Worm (Caenorhabditis elegans) whole organism, L4 larva: Measurements from ENCODE around the gene Y39A1A.20.

ENCODE experiments used
- D1046.2 ChIP-seq: fragments of 200-800 bp; sonication (Bioruptor generic); IDR thresholded peaks from 2 replicates; pipeline ENCODE4 v1.3.6; 2022; ENCODE audit warnings: missing genetic modification characterization, missing compliant biosample characterization
- F10B5.3 ChIP-seq: sonication (generic microtip); optimal IDR thresholded peaks from 2 replicates; lab custom pipeline; 2016; ENCODE audit warnings: mild to moderate bottlenecking, missing genetic modification characterization, missing compliant biosample characterization
- F26F4.8 ChIP-seq: fragments of 200-800 bp; sonication (Bioruptor generic); conservative IDR thresholded peaks from 2 replicates; pipeline ENCODE4 v1.3.6; 2022; ENCODE audit warnings: missing genetic modification characterization, missing compliant biosample characterization
- F44E2.7 ChIP-seq: fragments of 200-800 bp; sonication (Bioruptor generic); IDR thresholded peaks from 2 replicates; pipeline ENCODE4 v2.1.2; 2022; ENCODE audit warnings: missing genetic modification characterization, missing compliant biosample characterization
- T20F7.1 ChIP-seq: fragments of 200-800 bp; sonication (Bioruptor generic); optimal IDR thresholded peaks from 2 replicates; lab custom pipeline; 2018; ENCODE audit warnings: mild to moderate bottlenecking, missing genetic modification characterization, missing compliant biosample characterization
- Y105C5A.15 ChIP-seq: fragments of 200-800 bp; sonication (Bioruptor generic); IDR thresholded peaks from 2 replicates; pipeline ENCODE4 v1.3.6; 2022; ENCODE audit warnings: missing genetic modification characterization, missing compliant biosample characterization
- aha-1 ChIP-seq: fragments of 150-350 bp; peaks from one replicate; lab custom pipeline; 2014; ENCODE audit warnings: missing biosample characterization, missing genetic modification characterization
- aly-2 ChIP-seq: sonication (generic microtip); optimal IDR thresholded peaks from 2 replicates; lab custom pipeline; 2018; ENCODE audit warnings: missing biosample characterization, missing genetic modification characterization
- ceh-28 ChIP-seq: fragments of 150-350 bp; optimal IDR thresholded peaks from 2 replicates; lab custom pipeline; 2014; ENCODE audit warnings: missing biosample characterization, missing genetic modification reagents, missing genetic modification characterization
- ceh-44 ChIP-seq: fragments of 200-800 bp; sonication (Bioruptor generic); IDR thresholded peaks from 2 replicates; pipeline ENCODE4 v1.3.6; 2022; ENCODE audit warnings: missing genetic modification reagents, missing genetic modification characterization, missing compliant biosample characterization
- ceh-62 ChIP-seq: sonication (generic microtip); optimal IDR thresholded peaks from 2 replicates; lab custom pipeline; 2017; ENCODE audit warnings: missing biosample characterization, missing genetic modification characterization
- ctbp-1 ChIP-seq: fragments of 200-800 bp; sonication (Bioruptor generic); IDR thresholded peaks from 2 replicates; pipeline ENCODE4 v1.3.6; 2022; ENCODE audit warnings: missing genetic modification reagents, missing genetic modification characterization, missing compliant biosample characterization
- daf-19 ChIP-seq: fragments of 200-800 bp; sonication (Bioruptor generic); conservative IDR thresholded peaks from 2 replicates; pipeline ENCODE4 v1.3.6; 2022; ENCODE audit warnings: missing genetic modification characterization, missing compliant biosample characterization
- dmd-8 ChIP-seq: fragments of 200-800 bp; sonication (Bioruptor generic); IDR thresholded peaks from 2 replicates; pipeline ENCODE4 v1.3.6; 2022; ENCODE audit warnings: missing genetic modification characterization, missing compliant biosample characterization
- dmd-9 ChIP-seq: fragments of 200-800 bp; sonication (Bioruptor generic); IDR thresholded peaks from 2 replicates; pipeline ENCODE4 v1.3.6; 2022; ENCODE audit warnings: missing genetic modification reagents, missing genetic modification characterization, missing compliant biosample characterization
- fkh-10 ChIP-seq: fragments of 150-350 bp; optimal IDR thresholded peaks from 2 replicates; lab custom pipeline; 2014; ENCODE audit warnings: missing biosample characterization, missing genetic modification reagents, missing genetic modification characterization
- fos-1 ChIP-seq: fragments of 150-350 bp; optimal IDR thresholded peaks from 2 replicates; lab custom pipeline; 2014; ENCODE audit warnings: missing biosample characterization, missing genetic modification characterization
- hlh-11 ChIP-seq: fragments of 200-800 bp; sonication (Bioruptor generic); optimal IDR thresholded peaks from 2 replicates; lab custom pipeline; 2018; ENCODE audit warnings: mild to moderate bottlenecking, missing genetic modification characterization, missing compliant biosample characterization
- hlh-30 ChIP-seq: sonication (generic microtip); optimal IDR thresholded peaks from 2 replicates; lab custom pipeline; 2017; ENCODE audit warnings: antibody characterized with exemption, mild to moderate bottlenecking, missing genetic modification characterization, missing compliant biosample characterization; ENCODE audit not compliant: insufficient read depth
- hmg-1.1 ChIP-seq: fragments of 200-800 bp; sonication (Bioruptor generic); IDR thresholded peaks from 2 replicates; pipeline ENCODE4 v1.3.6; 2022; ENCODE audit warnings: missing genetic modification reagents, missing genetic modification characterization, missing compliant biosample characterization
- jun-1 ChIP-seq: fragments of 150-350 bp; optimal IDR thresholded peaks from 2 replicates; lab custom pipeline; 2014; ENCODE audit warnings: missing biosample characterization, missing genetic modification reagents, missing genetic modification characterization
- lim-7 ChIP-seq: fragments of 200-800 bp; sonication (Bioruptor generic); IDR thresholded peaks from 2 replicates; pipeline ENCODE4 v1.3.6; 2022; ENCODE audit warnings: missing genetic modification characterization, missing compliant biosample characterization
- lin-15B ChIP-seq: fragments of 150-350 bp; sonication (generic microtip); optimal IDR thresholded peaks from 3 replicates; lab custom pipeline; 2014; ENCODE audit warnings: missing biosample characterization, missing genetic modification characterization
- lin-29 ChIP-seq: fragments of 200-800 bp; sonication (Bioruptor generic); IDR thresholded peaks from 2 replicates; pipeline ENCODE4 v1.3.6; 2022; ENCODE audit warnings: missing genetic modification reagents, missing genetic modification characterization, missing compliant biosample characterization
- lin-39 ChIP-seq: fragments of 150-350 bp; optimal IDR thresholded peaks from 2 replicates; lab custom pipeline; 2014; ENCODE audit warnings: missing biosample characterization, missing genetic modification reagents, missing genetic modification characterization
- lir-3 ChIP-seq: sonication (generic microtip); optimal IDR thresholded peaks from 2 replicates; lab custom pipeline; 2016; ENCODE audit warnings: mild to moderate bottlenecking, missing genetic modification characterization, missing compliant biosample characterization
- madf-5 ChIP-seq, 2 experiments: fragments of 200-800 bp; sonication (Bioruptor generic); IDR thresholded peaks; 2 replicates each; pipeline ENCODE4 v1.3.6; 2022; ENCODE audit warnings: missing compliant biosample characterization in 2 of 2, missing genetic modification characterization in 2 of 2
- madf-9 ChIP-seq: fragments of 200-800 bp; sonication (Bioruptor generic); conservative IDR thresholded peaks from 2 replicates; pipeline ENCODE4 v1.3.6; 2022; ENCODE audit warnings: missing genetic modification reagents, missing genetic modification characterization, missing compliant biosample characterization
- mdl-1 ChIP-seq, 2 experiments: fragments of 150-350 bp in 1 of 2; sonication (generic microtip) in 1 of 2; optimal IDR thresholded peaks; 2 replicates each; lab custom pipeline; 2014 to 2017; ENCODE audit warnings: missing biosample characterization in 2 of 2, missing genetic modification characterization in 2 of 2
- mes-2 ChIP-seq: sonication (generic microtip); optimal IDR thresholded peaks from 2 replicates; lab custom pipeline; 2016; ENCODE audit warnings: missing genotype, mild to moderate bottlenecking, missing genetic modification characterization, missing compliant biosample characterization; ENCODE audit not compliant: poor library complexity, severe bottlenecking
- mxl-3 ChIP-seq: fragments of 200-800 bp; sonication (Bioruptor generic); optimal IDR thresholded peaks from 2 replicates; lab custom pipeline; 2018; ENCODE audit warnings: mild to moderate bottlenecking, missing genetic modification characterization, missing compliant biosample characterization
- nhr-10 ChIP-seq: fragments of 150-350 bp; optimal IDR thresholded peaks from 2 replicates; lab custom pipeline; 2014; ENCODE audit warnings: missing biosample characterization, missing genetic modification characterization
- nhr-11 ChIP-seq: fragments of 150-350 bp; optimal IDR thresholded peaks from 2 replicates; lab custom pipeline; 2014; ENCODE audit warnings: missing biosample characterization, missing genetic modification characterization
- nhr-237 ChIP-seq: sonication (generic microtip); optimal IDR thresholded peaks from 2 replicates; lab custom pipeline; 2017; ENCODE audit warnings: missing biosample characterization, missing genetic modification characterization
- nhr-41 ChIP-seq: fragments of 200-800 bp; sonication (Bioruptor generic); IDR thresholded peaks from 2 replicates; pipeline ENCODE4 v1.3.6; 2022; ENCODE audit warnings: missing genetic modification reagents, missing genetic modification characterization, missing compliant biosample characterization
- nhr-42 ChIP-seq: fragments of 200-800 bp; sonication (Bioruptor generic); IDR thresholded peaks from 2 replicates; pipeline ENCODE4 v1.3.6; 2022; ENCODE audit warnings: missing genetic modification characterization, missing compliant biosample characterization
- nhr-76 ChIP-seq: fragments of 150-350 bp; optimal IDR thresholded peaks from 2 replicates; lab custom pipeline; 2014; ENCODE audit warnings: missing biosample characterization, missing genetic modification characterization
- php-3 ChIP-seq: fragments of 200-800 bp; sonication (Bioruptor generic); IDR thresholded peaks from 2 replicates; pipeline ENCODE4 v1.3.6; 2022; ENCODE audit warnings: missing genetic modification reagents, missing genetic modification characterization, missing compliant biosample characterization
- saeg-2 ChIP-seq: fragments of 200-800 bp; sonication (Bioruptor generic); IDR thresholded peaks from 2 replicates; pipeline ENCODE4 v1.3.6; 2022; ENCODE audit warnings: missing genetic modification reagents, missing genetic modification characterization, missing compliant biosample characterization
- snpc-1.2 ChIP-seq: fragments of 200-800 bp; sonication (Bioruptor generic); IDR thresholded peaks from 2 replicates; pipeline ENCODE4 v1.3.6; 2022; ENCODE audit warnings: missing genetic modification reagents, missing genetic modification characterization, missing compliant biosample characterization
- snpc-4 ChIP-seq: fragments of 150-350 bp; optimal IDR thresholded peaks from 2 replicates; lab custom pipeline; 2014; ENCODE audit warnings: missing biosample characterization, missing genetic modification characterization
- spr-3 ChIP-seq: fragments of 200-800 bp; sonication (Bioruptor generic); optimal IDR thresholded peaks from 2 replicates; lab custom pipeline; 2018; ENCODE audit warnings: mild to moderate bottlenecking, missing genetic modification characterization, missing compliant biosample characterization
- unc-130 ChIP-seq: sonication (generic microtip); optimal IDR thresholded peaks from 2 replicates; lab custom pipeline; 2016; ENCODE audit warnings: missing genetic modification reagents, missing genetic modification characterization, missing compliant biosample characterization
- unc-62 ChIP-seq, 3 experiments: fragments of 150-350 bp in 1 of 3; sonication (generic microtip); optimal IDR thresholded peaks in 2 of 3; peaks in 1 of 3; 1 replicate in 1 of 3; 2 replicates in 2 of 3; lab custom pipeline; 2014 to 2017; ENCODE audit warnings: missing biosample characterization in 3 of 3, missing genetic modification characterization in 3 of 3, missing genetic modification reagents in 3 of 3, missing genotype in 1 of 3
- vab-7 ChIP-seq: fragments of 200-800 bp; sonication (Bioruptor generic); IDR thresholded peaks from 2 replicates; pipeline ENCODE4 v1.3.6; 2022; ENCODE audit warnings: missing genetic modification reagents, missing genetic modification characterization, missing compliant biosample characterization
- zag-1 ChIP-seq: fragments of 150-350 bp; optimal IDR thresholded peaks from 2 replicates; lab custom pipeline; 2014; ENCODE audit warnings: missing biosample characterization, missing genetic modification characterization
- zfp-2 ChIP-seq: sonication (generic microtip); optimal IDR thresholded peaks from 2 replicates; lab custom pipeline; 2016; ENCODE audit warnings: mild to moderate bottlenecking, missing genetic modification characterization, missing compliant biosample characterization
- zfp-3 ChIP-seq: fragments of 200-800 bp; sonication (Bioruptor generic); conservative IDR thresholded peaks from 2 replicates; pipeline ENCODE4 v1.3.6; 2022; ENCODE audit warnings: missing genetic modification reagents, missing genetic modification characterization, missing compliant biosample characterization
- zip-11 ChIP-seq: fragments of 200-800 bp; sonication (Bioruptor generic); IDR thresholded peaks from 2 replicates; pipeline ENCODE4 v1.3.6; 2022; ENCODE audit warnings: missing genetic modification characterization, missing compliant biosample characterization
- zip-2 ChIP-seq: fragments of 150-350 bp; optimal IDR thresholded peaks from 2 replicates; lab custom pipeline; 2014; ENCODE audit warnings: missing biosample characterization, missing genetic modification characterization

The Y39A1A.20 gene

DNA sequence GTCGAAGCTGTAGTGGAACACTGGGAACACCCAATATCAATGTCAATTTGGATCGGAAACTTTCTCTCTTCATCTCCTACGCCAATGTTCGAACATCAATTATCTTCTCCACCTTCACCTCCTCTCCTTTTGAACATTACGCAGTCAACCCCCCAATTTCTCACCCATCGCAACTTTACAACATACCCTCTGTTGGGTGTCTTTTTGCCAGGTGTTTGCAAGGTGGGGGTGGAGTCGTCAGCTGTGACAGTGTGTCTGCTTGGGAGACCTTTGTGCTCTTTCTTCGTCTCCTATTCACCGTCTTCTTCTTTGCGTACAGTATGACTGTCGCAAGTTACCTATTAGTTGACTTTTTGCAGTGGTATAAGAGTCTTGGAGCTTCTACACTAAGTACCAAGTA is 33.7 kb downstream of the Y39A1A.20 start:
- TF ChIP-seq saeg-2 (GFP tag; lab: Robert Waterston, UW) (no peak), F26F4.8 (GFP tag; lab: Robert Waterston, UW) (no peak), hmg-1.1 (0 out of 2 replicates have a peak, but pooled peaks have one; percentile 8), madf-5 (GFP tag; IDR thresholded peaks at IDR 0.05; lab: Robert Waterston, UW) (no peak), nhr-10 (tag; lab: Kevin White, UChicago) (no peak), unc-62 (GFP tag; optimal IDR thresholded peaks at IDR 0.05 in 1 of 2; lab: Kevin White, UChicago) (peak in 1 of 2 experiments; percentile 26), unc-62 (tag; optimal IDR thresholded peaks at IDR 0.05; lab: Kevin White, UChicago) (no peak), snpc-1.2 (GFP tag; lab: Robert Waterston, UW) (0 out of 2 replicates have a peak, but pooled peaks have one; percentile 28), nhr-41 (GFP tag; lab: Robert Waterston, UW) (no peak), nhr-42 (no peak), D1046.2 (no peak), madf-9 (no peak), ceh-28 (tag; lab: Kevin White, UChicago) (no peak)

DNA sequence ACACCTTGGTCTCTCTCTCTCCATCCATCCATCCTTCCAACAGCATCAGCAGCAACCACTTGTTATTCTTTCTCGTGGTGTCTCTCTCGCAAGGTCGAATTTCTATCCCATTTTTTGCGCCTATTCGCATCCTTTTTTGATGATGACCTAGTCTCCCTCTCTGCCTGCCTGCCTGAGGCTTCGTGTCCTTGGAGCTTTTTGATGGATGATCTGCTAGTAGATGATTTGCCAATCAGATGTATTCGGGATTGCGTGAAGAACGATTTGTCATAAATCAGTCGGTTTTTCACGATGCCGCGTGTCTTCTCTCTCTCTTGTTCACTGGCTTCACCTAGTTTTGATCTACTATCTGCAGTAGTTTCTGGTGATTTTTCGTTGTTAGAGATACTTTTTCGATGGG is 39.1 kb downstream of the Y39A1A.20 start:
- TF ChIP-seq lin-39 (tag; lab: Kevin White, UChicago) (no peak), mdl-1 (tag; optimal IDR thresholded peaks at IDR 0.05; lab: Kevin White, UChicago) (peak in 1 of 2 experiments; percentile 43), ctbp-1 (GFP tag; lab: Robert Waterston, UW) (no peak), lir-3 (tag; lab: Kevin White, UChicago) (no peak), mes-2 (tag; lab: Kevin White, UChicago) (no peak), hlh-11 (no peak), T20F7.1 (no peak), zag-1 (tag; lab: Kevin White, UChicago) (no peak), ceh-62 (tag; lab: Kevin White, UChicago) (no peak), F44E2.7 (no peak), nhr-237 (tag; lab: Kevin White, UChicago) (no peak), lim-7 (GFP tag; lab: Robert Waterston, UW) (no peak), unc-130 (no peak), ceh-44 (GFP tag; lab: Robert Waterston, UW) (no peak), zip-11 (GFP tag; lab: Robert Waterston, UW) (no peak), php-3 (GFP tag; lab: Robert Waterston, UW) (no peak), snpc-4 (tag; lab: Kevin White, UChicago) (no peak), saeg-2 (GFP tag; lab: Robert Waterston, UW) (no peak), aly-2 (tag; lab: Kevin White, UChicago) (no peak), F10B5.3 (tag; lab: Kevin White, UChicago) (no peak), fos-1 (no peak), lin-15B (tag; lab: Kevin White, UChicago) (no peak), fkh-10 (GFP tag; lab: Kevin White, UChicago) (no peak), zfp-3 (GFP tag; lab: Robert Waterston, UW) (no peak), D1046.2 (no peak), hmg-1.1 (no peak), nhr-42 (no peak), lin-29 (no peak), aha-1 (tag; lab: Kevin White, UChicago) (peak; percentile 83), vab-7 (GFP tag; lab: Robert Waterston, UW) (no peak; the same call in 1 of the 2 replicates), jun-1 (tag; lab: Kevin White, UChicago) (no peak), dmd-8 (GFP tag; lab: Robert Waterston, UW) (no peak), mxl-3 (GFP tag; lab: Kevin White, UChicago) (peak; percentile 28), zip-2 (tag; lab: Kevin White, UChicago) (no peak), nhr-76 (tag; lab: Kevin White, UChicago) (no peak), nhr-11 (no peak), daf-19 (GFP tag; lab: Robert Waterston, UW) (no peak), dmd-9 (GFP tag; lab: Robert Waterston, UW) (no peak), Y105C5A.15 (GFP tag; lab: Robert Waterston, UW) (no peak), snpc-1.2 (GFP tag; lab: Robert Waterston, UW) (no peak), madf-9 (no peak), spr-3 (GFP tag; lab: Kevin White, UChicago) (no peak), zfp-2 (tag; lab: Kevin White, UChicago) (no peak), hlh-30 (peak; percentile 26)
